Worm (Caenorhabditis elegans) whole organism, L4/young adult: ENCODE measurements around the gene nspf-1.

Source experiments
- dao-5 ChIP-seq: sonication (generic microtip); optimal IDR thresholded peaks from 2 replicates; lab custom pipeline; 2016; ENCODE audit warnings: missing genotype, missing genetic modification characterization, moderate library complexity, missing compliant biosample characterization
- him-1 ChIP-seq: sonication (generic microtip); optimal IDR thresholded peaks from 2 replicates; lab custom pipeline; 2016; ENCODE audit warnings: missing genotype, missing genetic modification reagents, missing genetic modification characterization, missing compliant biosample characterization

ce11 chrII:2735192-2735591 lies 47.8 kb downstream of the nspf-1 start, which contains the start of gene wdr-31:
- TF ChIP-seq him-1 (tag; lab: Kevin White, UChicago) (no peak), dao-5 (tag; lab: Kevin White, UChicago) (no peak)
